Worm (Caenorhabditis elegans) whole organism, late embryonic: ENCODE data around the gene F46C5.7.

Experiments
- K02D7.2 ChIP-seq: sonication (generic microtip); optimal IDR thresholded peaks from 2 replicates; lab custom pipeline; 2017; ENCODE audit warnings: mild to moderate bottlenecking, missing genetic modification characterization, missing compliant biosample characterization
- Y22D7AL.16 ChIP-seq: sonication (generic microtip); optimal IDR thresholded peaks from 2 replicates; lab custom pipeline; 2016; ENCODE audit warnings: missing genetic modification characterization, missing compliant biosample characterization
- ceh-22 ChIP-seq: sonication (generic microtip); optimal IDR thresholded peaks from 2 replicates; lab custom pipeline; 2017; ENCODE audit warnings: missing biosample characterization, missing genetic modification characterization
- ceh-24 ChIP-seq: sonication (generic microtip); optimal IDR thresholded peaks from 2 replicates; lab custom pipeline; 2016; ENCODE audit warnings: mild to moderate bottlenecking, missing genetic modification characterization, missing compliant biosample characterization
- ceh-31 ChIP-seq: sonication (generic microtip); optimal IDR thresholded peaks from 2 replicates; lab custom pipeline; 2016; ENCODE audit warnings: missing genetic modification characterization, missing compliant biosample characterization
- dve-1 ChIP-seq: sonication (generic microtip); optimal IDR thresholded peaks from 2 replicates; lab custom pipeline; 2017; ENCODE audit warnings: antibody characterized with exemption, mild to moderate bottlenecking, missing genetic modification characterization, missing compliant biosample characterization
- elt-2 ChIP-seq: sonication (generic microtip); optimal IDR thresholded peaks from 2 replicates; lab custom pipeline; 2016; ENCODE audit warnings: missing genetic modification reagents, missing genetic modification characterization, missing compliant biosample characterization
- fkh-10 ChIP-seq: fragments of 150-350 bp; optimal IDR thresholded peaks from 2 replicates; lab custom pipeline; 2014; ENCODE audit warnings: missing biosample characterization, missing genetic modification reagents, missing genetic modification characterization
- gmeb-2 ChIP-seq: sonication (generic microtip); optimal IDR thresholded peaks from 2 replicates; lab custom pipeline; 2016; ENCODE audit warnings: missing genetic modification characterization, inconsistent platforms, missing compliant biosample characterization
- pag-3 ChIP-seq: sonication (generic microtip); optimal IDR thresholded peaks from 2 replicates; lab custom pipeline; 2016; ENCODE audit warnings: missing compliant biosample characterization, missing genetic modification characterization, borderline replicate concordance
- pqm-1 ChIP-seq: sonication (generic microtip); optimal IDR thresholded peaks from 2 replicates; lab custom pipeline; 2016; ENCODE audit warnings: missing genetic modification characterization, missing compliant biosample characterization
- tbx-2 ChIP-seq: sonication (generic microtip); optimal IDR thresholded peaks from 2 replicates; lab custom pipeline; 2016; ENCODE audit warnings: missing genetic modification characterization, missing compliant biosample characterization
- ztf-16 ChIP-seq: sonication (generic microtip); optimal IDR thresholded peaks from 2 replicates; lab custom pipeline; 2017; ENCODE audit warnings: missing genetic modification characterization, missing compliant biosample characterization

DNA sequence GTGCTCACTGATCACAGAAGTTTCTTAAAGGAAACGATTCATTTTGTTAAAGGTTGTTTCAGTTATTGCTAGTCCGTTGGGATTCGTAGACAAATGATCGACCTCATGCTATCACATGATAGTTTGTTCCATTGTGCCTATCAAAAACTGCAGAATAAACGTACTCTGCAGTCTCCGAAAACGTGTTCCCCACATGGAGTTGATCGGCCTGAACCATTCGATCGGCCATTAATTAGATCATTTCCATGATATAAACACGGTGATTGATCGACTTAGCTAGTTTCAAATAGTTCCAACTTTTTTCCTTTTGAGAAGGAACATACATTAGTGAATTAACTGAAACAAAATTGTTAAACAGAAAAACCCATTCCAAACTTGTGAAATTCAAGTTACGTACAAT, 16.4 kb upstream of the F46C5.7 start:
- TF ChIP-seq elt-2 (tag; lab: Kevin White, UChicago) (no peak), dve-1 (tag; lab: Kevin White, UChicago) (no peak), pqm-1 (no peak), Y22D7AL.16 (tag; lab: Kevin White, UChicago) (no peak), ceh-24 (no peak), fkh-10 (GFP tag; lab: Kevin White, UChicago) (no peak), ztf-16 (tag; lab: Kevin White, UChicago) (no peak), tbx-2 (no peak), K02D7.2 (tag; lab: Kevin White, UChicago) (no peak), gmeb-2 (tag; lab: Kevin White, UChicago) (no peak), pag-3 (tag; lab: Kevin White, UChicago) (no peak), ceh-31 (tag; lab: Kevin White, UChicago) (no peak), ceh-22 (tag; lab: Kevin White, UChicago) (no peak)
